Worm (Caenorhabditis elegans) whole organism, L3 larva: Measurements from ENCODE around the gene pfkb-1.2.

Experiments used
- R02D3.7 ChIP-seq: fragments of 150-350 bp; optimal IDR thresholded peaks from 2 replicates; lab custom pipeline; 2014; ENCODE audit warnings: missing biosample characterization, missing genetic modification characterization
- ZK546.5 ChIP-seq: sonication (generic microtip); optimal IDR thresholded peaks from 2 replicates; lab custom pipeline; 2017; ENCODE audit warnings: missing biosample characterization, missing genetic modification characterization
- aly-2 ChIP-seq: fragments of 150-350 bp; optimal IDR thresholded peaks from 2 replicates; lab custom pipeline; 2014; ENCODE audit warnings: missing biosample characterization, missing genetic modification characterization
- ama-1 ChIP-seq: fragments of 150-350 bp; optimal IDR thresholded peaks from 2 replicates; lab custom pipeline; 2018
- ceh-16 ChIP-seq: sonication (generic microtip); optimal IDR thresholded peaks from 2 replicates; lab custom pipeline; 2017; ENCODE audit warnings: missing biosample characterization, missing genetic modification characterization
- ceh-28 ChIP-seq: fragments of 150-350 bp; optimal IDR thresholded peaks from 2 replicates; lab custom pipeline; 2014; ENCODE audit warnings: missing biosample characterization, missing genetic modification reagents, missing genetic modification characterization
- ceh-82 ChIP-seq: fragments of 150-350 bp; optimal IDR thresholded peaks from 2 replicates; lab custom pipeline; 2014; ENCODE audit warnings: missing biosample characterization, missing genetic modification characterization
- ceh-9 ChIP-seq: sonication (generic microtip); optimal IDR thresholded peaks from 2 replicates; lab custom pipeline; 2018; ENCODE audit warnings: missing biosample characterization, missing genetic modification characterization
- daf-12 ChIP-seq: fragments of 150-350 bp; optimal IDR thresholded peaks from 2 replicates; lab custom pipeline; 2014; ENCODE audit warnings: missing biosample characterization, missing genetic modification reagents, missing genetic modification characterization
- egl-27 ChIP-seq: sonication (generic microtip); optimal IDR thresholded peaks from 4 replicates; lab custom pipeline; 2017; ENCODE audit warnings: missing biosample characterization, missing genetic modification reagents, missing genetic modification characterization
- egl-5 ChIP-seq: fragments of 150-350 bp; optimal IDR thresholded peaks from 2 replicates; lab custom pipeline; 2017; ENCODE audit warnings: missing biosample characterization, missing genetic modification reagents, missing genetic modification characterization, inconsistent platforms
- elt-1 ChIP-seq: fragments of 150-350 bp; optimal IDR thresholded peaks from 2 replicates; lab custom pipeline; 2014; ENCODE audit warnings: missing biosample characterization, missing genetic modification characterization
- elt-2 ChIP-seq: sonication (generic microtip); optimal IDR thresholded peaks from 2 replicates; lab custom pipeline; 2016; ENCODE audit warnings: missing genetic modification reagents, mild to moderate bottlenecking, missing genetic modification characterization, missing compliant biosample characterization
- elt-3 ChIP-seq, 3 experiments: fragments of 150-350 bp in 1 of 3; sonication (generic microtip) in 2 of 3; optimal IDR thresholded peaks; 2 replicates in 2 of 3; 4 replicates in 1 of 3; lab custom pipeline; 2014 to 2017; ENCODE audit warnings: missing biosample characterization in 3 of 3, missing genetic modification characterization in 3 of 3
- eor-1 ChIP-seq, 2 experiments: fragments of 150-350 bp; optimal IDR thresholded peaks; 2 replicates each; lab custom pipeline; 2014 to 2018; ENCODE audit warnings: missing biosample characterization in 2 of 2, missing genetic modification characterization in 2 of 2
- fkh-10 ChIP-seq: sonication (generic microtip); optimal IDR thresholded peaks from 2 replicates; lab custom pipeline; 2017; ENCODE audit warnings: missing biosample characterization, missing genetic modification reagents, missing genetic modification characterization
- fkh-2 ChIP-seq: fragments of 150-350 bp; optimal IDR thresholded peaks from 2 replicates; lab custom pipeline; 2014; ENCODE audit warnings: missing biosample characterization, missing genetic modification reagents, missing genetic modification characterization
- fos-1 ChIP-seq: fragments of 150-350 bp; optimal IDR thresholded peaks from 2 replicates; lab custom pipeline; 2014; ENCODE audit warnings: missing biosample characterization, missing genetic modification characterization
- hmg-11 ChIP-seq: sonication (generic microtip); optimal IDR thresholded peaks from 2 replicates; lab custom pipeline; 2016; ENCODE audit warnings: missing genetic modification characterization, missing compliant biosample characterization
- jun-1 ChIP-seq: fragments of 150-350 bp; optimal IDR thresholded peaks from 2 replicates; lab custom pipeline; 2014; ENCODE audit warnings: missing biosample characterization, missing genetic modification reagents, missing genetic modification characterization
- lin-15B ChIP-seq: fragments of 150-350 bp; optimal IDR thresholded peaks from 2 replicates; lab custom pipeline; 2014; ENCODE audit warnings: missing biosample characterization, missing genetic modification characterization
- lin-39 ChIP-seq: fragments of 150-350 bp; optimal IDR thresholded peaks from 2 replicates; lab custom pipeline; 2018; ENCODE audit warnings: missing biosample characterization, missing genetic modification reagents, missing genetic modification characterization
- lsy-12 ChIP-seq: sonication (generic microtip); optimal IDR thresholded peaks from 2 replicates; lab custom pipeline; 2016; ENCODE audit warnings: mild to moderate bottlenecking, missing genetic modification characterization, missing compliant biosample characterization
- mdl-1 ChIP-seq: fragments of 150-350 bp; optimal IDR thresholded peaks from 2 replicates; lab custom pipeline; 2014; ENCODE audit warnings: missing biosample characterization, missing genetic modification characterization
- mml-1 ChIP-seq: fragments of 150-350 bp; sonication (generic microtip); optimal IDR thresholded peaks from 3 replicates; lab custom pipeline; 2014; ENCODE audit warnings: missing biosample characterization, missing genetic modification characterization
- nfya-1 ChIP-seq: sonication (generic microtip); optimal IDR thresholded peaks from 2 replicates; lab custom pipeline; 2017; ENCODE audit warnings: missing genetic modification characterization, mild to moderate bottlenecking, missing compliant biosample characterization, antibody characterized with exemption, moderate library complexity; ENCODE audit not compliant: insufficient read depth
- nhr-11 ChIP-seq: fragments of 150-350 bp; optimal IDR thresholded peaks from 2 replicates; lab custom pipeline; 2014; ENCODE audit warnings: missing biosample characterization, missing genetic modification characterization
- nhr-12 ChIP-seq: fragments of 150-350 bp; optimal IDR thresholded peaks from 2 replicates; lab custom pipeline; 2014; ENCODE audit warnings: missing biosample characterization, missing genetic modification characterization
- nhr-23 ChIP-seq: fragments of 150-350 bp; optimal IDR thresholded peaks from 2 replicates; lab custom pipeline; 2014; ENCODE audit warnings: missing biosample characterization, missing genetic modification reagents, missing genetic modification characterization
- nhr-237 ChIP-seq: fragments of 150-350 bp; optimal IDR thresholded peaks from 2 replicates; lab custom pipeline; 2014; ENCODE audit warnings: missing biosample characterization, missing genetic modification characterization
- nhr-25 ChIP-seq: sonication (generic microtip); optimal IDR thresholded peaks from 2 replicates; lab custom pipeline; 2017; ENCODE audit warnings: missing biosample characterization, missing genetic modification characterization
- nhr-28 ChIP-seq: fragments of 150-350 bp; optimal IDR thresholded peaks from 2 replicates; lab custom pipeline; 2014; ENCODE audit warnings: missing biosample characterization, missing genetic modification characterization
- nhr-43 ChIP-seq: sonication (generic microtip); optimal IDR thresholded peaks from 2 replicates; lab custom pipeline; 2016; ENCODE audit warnings: mild to moderate bottlenecking, missing genetic modification characterization, missing compliant biosample characterization; ENCODE audit not compliant: poor library complexity, severe bottlenecking
- nhr-67 ChIP-seq: fragments of 150-350 bp; optimal IDR thresholded peaks from 2 replicates; lab custom pipeline; 2014; ENCODE audit warnings: missing biosample characterization, missing genetic modification characterization
- nhr-76 ChIP-seq: fragments of 150-350 bp; sonication (generic microtip); optimal IDR thresholded peaks from 5 replicates; lab custom pipeline; 2014; ENCODE audit warnings: missing biosample characterization, missing genetic modification characterization
- nhr-77 ChIP-seq: fragments of 150-350 bp; optimal IDR thresholded peaks from 2 replicates; lab custom pipeline; 2014; ENCODE audit warnings: missing biosample characterization, missing genetic modification characterization
- pha-4 ChIP-seq: fragments of 150-350 bp; optimal IDR thresholded peaks from 2 replicates; lab custom pipeline; 2014; ENCODE audit warnings: missing biosample characterization, missing genetic modification reagents, missing genetic modification characterization
- pqm-1 ChIP-seq: fragments of 150-350 bp; optimal IDR thresholded peaks from 2 replicates; lab custom pipeline; 2017; ENCODE audit warnings: missing biosample characterization, missing genetic modification characterization, inconsistent platforms
- sea-2 ChIP-seq: fragments of 150-350 bp; sonication (generic microtip); optimal IDR thresholded peaks from 4 replicates; lab custom pipeline; 2014; ENCODE audit warnings: missing biosample characterization, missing genetic modification reagents, missing genetic modification characterization
- skn-1 ChIP-seq: fragments of 150-350 bp; optimal IDR thresholded peaks from 2 replicates; lab custom pipeline; 2014; ENCODE audit warnings: missing biosample characterization, missing genetic modification characterization
- snpc-4 ChIP-seq: fragments of 150-350 bp; optimal IDR thresholded peaks from 2 replicates; lab custom pipeline; 2014; ENCODE audit warnings: missing biosample characterization, missing genetic modification characterization
- tbx-2 ChIP-seq: sonication (generic microtip); optimal IDR thresholded peaks from 2 replicates; lab custom pipeline; 2016; ENCODE audit warnings: mild to moderate bottlenecking, missing genetic modification characterization, missing compliant biosample characterization
- unc-39 ChIP-seq: sonication (generic microtip); optimal IDR thresholded peaks from 4 replicates; lab custom pipeline; 2017; ENCODE audit warnings: missing biosample characterization, missing genetic modification characterization
- unc-62 ChIP-seq: fragments of 150-350 bp; sonication (generic microtip); optimal IDR thresholded peaks from 4 replicates; lab custom pipeline; 2014; ENCODE audit warnings: missing biosample characterization, missing genetic modification reagents, missing genetic modification characterization
- zag-1 ChIP-seq: fragments of 150-350 bp; optimal IDR thresholded peaks from 2 replicates; lab custom pipeline; 2014; ENCODE audit warnings: missing biosample characterization, missing genetic modification characterization
- ztf-11 ChIP-seq: fragments of 150-350 bp; optimal IDR thresholded peaks from 2 replicates; lab custom pipeline; 2014; ENCODE audit warnings: missing biosample characterization, missing genetic modification characterization
- ztf-4 ChIP-seq: fragments of 150-350 bp; optimal IDR thresholded peaks from 2 replicates; lab custom pipeline; 2014; ENCODE audit warnings: missing biosample characterization, missing genetic modification characterization

Gene pfkb-1.2

DNA sequence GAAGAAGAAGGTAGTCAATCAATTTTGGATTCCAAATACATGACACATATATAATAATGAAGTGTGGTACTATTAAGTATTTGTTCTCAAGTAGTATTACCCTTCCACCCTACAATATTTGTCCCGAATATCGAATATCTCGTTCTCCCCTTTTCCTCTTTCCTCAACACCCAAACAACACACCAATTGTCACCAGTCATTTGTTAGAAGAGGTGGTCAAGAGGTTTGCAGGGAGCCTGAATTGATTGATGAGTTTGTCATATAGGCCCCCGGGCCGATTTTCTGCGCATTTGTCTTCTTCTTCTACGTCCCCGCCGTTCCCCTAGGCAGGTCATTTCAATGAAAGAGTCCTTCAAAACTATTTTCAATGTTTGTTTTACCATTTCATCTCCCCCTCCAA lies 22.6 kb downstream of the pfkb-1.2 start:
- TF ChIP-seq tbx-2 (tag; lab: Kevin White, UChicago) (no peak), mml-1 (tag; lab: Kevin White, UChicago) (no peak), lin-39 (tag; lab: Kevin White, UChicago) (peak; percentile 61), lin-15B (tag; lab: Kevin White, UChicago) (no peak), unc-62 (GFP tag; lab: Kevin White, UChicago) (no peak), ceh-28 (tag; lab: Kevin White, UChicago) (no peak), ztf-11 (tag; lab: Kevin White, UChicago) (no peak)

DNA sequence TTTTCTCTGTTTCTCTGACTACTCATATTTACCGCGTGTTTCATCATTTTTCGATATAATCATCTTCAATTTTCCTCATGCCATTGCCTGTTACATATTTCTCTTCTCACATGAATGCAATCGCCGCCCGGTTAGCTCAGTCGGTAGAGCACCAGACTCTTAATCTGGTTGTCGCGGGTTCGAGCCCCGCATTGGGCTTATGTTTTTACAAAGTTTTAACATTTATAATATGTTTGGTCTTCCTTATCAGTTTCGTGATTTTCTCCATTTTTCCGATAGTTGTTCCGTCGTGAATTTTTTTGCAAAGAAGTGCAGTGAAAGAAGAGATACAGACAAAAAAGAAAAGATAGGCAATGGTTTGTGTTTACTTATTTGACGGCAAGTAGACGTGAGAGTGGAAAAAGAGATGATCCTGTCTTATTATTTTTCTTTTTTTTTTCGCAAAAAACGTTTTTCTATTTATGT lies 25.3 kb downstream of the pfkb-1.2 start:
- TF ChIP-seq ztf-11 (tag; lab: Kevin White, UChicago) (no peak), nhr-23 (tag; lab: Kevin White, UChicago) (peak; percentile 43), ceh-82 (tag; lab: Kevin White, UChicago) (peak; percentile 28), unc-39 (tag; lab: Kevin White, UChicago) (no peak), nhr-28 (tag; lab: Kevin White, UChicago) (no peak), unc-62 (GFP tag; lab: Kevin White, UChicago) (no peak), nhr-237 (tag; lab: Kevin White, UChicago) (no peak), R02D3.7 (tag; lab: Kevin White, UChicago) (peak; percentile 21), elt-3 (tag; optimal IDR thresholded peaks at IDR 0.05; lab: Kevin White, UChicago) (peak in 2 of 3 experiments; percentile 12 to 82), zag-1 (no peak), egl-27 (tag; lab: Kevin White, UChicago) (peak; percentile 62), ceh-9 (tag; lab: Kevin White, UChicago) (no peak), lin-15B (tag; lab: Kevin White, UChicago) (peak; percentile 13), nhr-43 (peak; percentile 79), tbx-2 (tag; lab: Kevin White, UChicago) (peak; percentile 66), nhr-77 (tag; lab: Kevin White, UChicago) (no peak), nhr-12 (tag; lab: Kevin White, UChicago) (no peak), nhr-76 (tag; lab: Kevin White, UChicago) (peak; percentile 63), pqm-1 (tag; lab: Kevin White, UChicago) (peak; percentile 95), lsy-12 (peak; percentile 87), skn-1 (peak; percentile 81), hmg-11 (tag; lab: Kevin White, UChicago) (peak; percentile 82), nhr-11 (tag; lab: Kevin White, UChicago) (no peak), aly-2 (tag; lab: Kevin White, UChicago) (no peak), nhr-67 (no peak), ztf-4 (peak; percentile 3), elt-1 (tag; lab: Kevin White, UChicago) (peak; percentile 2), egl-5 (tag; lab: Kevin White, UChicago) (no peak), snpc-4 (tag; lab: Kevin White, UChicago) (peak; percentile 81), nhr-25 (tag; lab: Kevin White, UChicago) (peak; percentile 74), ZK546.5 (tag; lab: Kevin White, UChicago) (no peak), jun-1 (tag; lab: Kevin White, UChicago) (peak; percentile 67), ama-1 (lab: Kevin White, UChicago) (no peak), daf-12 (no peak), ceh-16 (tag; lab: Kevin White, UChicago) (no peak), nfya-1 (peak; percentile 73), sea-2 (no peak), lin-39 (tag; lab: Kevin White, UChicago) (peak; percentile 60), fkh-2 (tag; lab: Kevin White, UChicago) (no peak), pha-4 (peak; percentile 93), fos-1 (tag; lab: Kevin White, UChicago) (peak; percentile 58), mdl-1 (no peak), ceh-28 (tag; lab: Kevin White, UChicago) (peak; percentile 64), mml-1 (tag; lab: Kevin White, UChicago) (no peak), elt-2 (tag; lab: Kevin White, UChicago) (peak; percentile 94), eor-1 (tag; optimal IDR thresholded peaks at IDR 0.05; lab: Kevin White, UChicago) (peak in 1 of 2 experiments; percentile 44), fkh-10 (no peak)
